Fruit fly (Drosophila melanogaster) whole organism, embryonic: Measurements from ENCODE around the gene Takl2.

Experiments used
- Adf1 ChIP-seq: fragments of 200-800 bp; sonication (Bioruptor generic); IDR thresholded peaks from 2 replicates; pipeline ENCODE4 v1.3.6; 2022; ENCODE audit warnings: missing biosample characterization, missing genetic modification characterization
- Antp ChIP-seq: fragments of 200-800 bp; sonication (Bioruptor generic); optimal IDR thresholded peaks from 3 replicates; lab custom pipeline; 2016; ENCODE audit warnings: missing biosample characterization, missing genetic modification characterization
- Blimp-1 ChIP-seq: fragments of 200-800 bp; sonication (Bioruptor generic); optimal IDR thresholded peaks from 3 replicates; lab custom pipeline; 2018; ENCODE audit warnings: missing biosample characterization, missing genetic modification characterization, mild to moderate bottlenecking, moderate library complexity, missing genetic modification reagents
- BtbVII ChIP-seq: fragments of 200-800 bp; sonication (Bioruptor generic); optimal IDR thresholded peaks from 3 replicates; lab custom pipeline; 2017; ENCODE audit warnings: missing biosample characterization, mild to moderate bottlenecking, missing genetic modification characterization
- CG10431 ChIP-seq: fragments of 200-800 bp; sonication (Bioruptor generic); optimal IDR thresholded peaks from 3 replicates; lab custom pipeline; 2018; ENCODE audit warnings: missing biosample characterization, mild to moderate bottlenecking, missing genetic modification characterization
- CG10462 ChIP-seq: fragments of 200-800 bp; sonication (Bioruptor generic); optimal IDR thresholded peaks from 2 replicates; lab custom pipeline; 2016; ENCODE audit warnings: missing biosample characterization, missing genetic modification characterization
- CG11085 ChIP-seq: fragments of 200-800 bp; sonication (Bioruptor generic); IDR thresholded peaks from 2 replicates; pipeline ENCODE4 v1.3.6; 2022; ENCODE audit warnings: missing biosample characterization, missing genetic modification characterization
- CG11247 ChIP-seq: fragments of 200-800 bp; sonication (Bioruptor generic); IDR thresholded peaks from 2 replicates; pipeline ENCODE4 v1.3.6; 2022; ENCODE audit warnings: missing biosample characterization, missing genetic modification characterization
- CG12659 ChIP-seq: fragments of 200-800 bp; sonication (Bioruptor generic); optimal IDR thresholded peaks from 3 replicates; lab custom pipeline; 2017; ENCODE audit warnings: mild to moderate bottlenecking, missing biosample characterization, missing genetic modification reagents, missing genetic modification characterization
- CG13624 ChIP-seq: fragments of 200-800 bp; sonication (Bioruptor generic); optimal IDR thresholded peaks from 2 replicates; lab custom pipeline; 2016; ENCODE audit warnings: missing biosample characterization, missing genetic modification characterization
- CG13894 ChIP-seq: fragments of 200-800 bp; sonication (Bioruptor generic); optimal IDR thresholded peaks from 3 replicates; lab custom pipeline; 2018; ENCODE audit warnings: missing biosample characterization, mild to moderate bottlenecking, missing genetic modification characterization, moderate library complexity
- CG1603 ChIP-seq: fragments of 200-800 bp; sonication (Bioruptor generic); optimal IDR thresholded peaks from 2 replicates; lab custom pipeline; 2019; ENCODE audit warnings: missing biosample characterization, mild to moderate bottlenecking, missing genetic modification characterization, moderate library complexity
- CG17359 ChIP-seq: fragments of 200-800 bp; sonication (Bioruptor generic); optimal IDR thresholded peaks from 3 replicates; lab custom pipeline; 2018; ENCODE audit warnings: missing biosample characterization, mild to moderate bottlenecking, missing genetic modification characterization, moderate library complexity
- CG2129 ChIP-seq: fragments of 200-800 bp; sonication (Bioruptor generic); IDR thresholded peaks from 2 replicates; pipeline ENCODE4 v1.3.6; 2022; ENCODE audit warnings: missing biosample characterization, missing genetic modification characterization; ENCODE audit not compliant: partially characterized antibody
- CG2889 ChIP-seq: fragments of 200-800 bp; sonication (Bioruptor generic); IDR thresholded peaks from 3 replicates; pipeline ENCODE4 v1.3.6; 2022; ENCODE audit warnings: missing biosample characterization, missing genetic modification characterization
- CG30403 ChIP-seq: fragments of 200-800 bp; sonication (Bioruptor generic); optimal IDR thresholded peaks from 3 replicates; lab custom pipeline; 2016; ENCODE audit warnings: missing biosample characterization, missing genetic modification characterization
- CG3065 ChIP-seq: fragments of 200-800 bp; sonication (Bioruptor generic); optimal IDR thresholded peaks from 2 replicates; lab custom pipeline; 2016; ENCODE audit warnings: missing biosample characterization, missing genetic modification characterization
- CG31365 ChIP-seq: fragments of 200-800 bp; sonication (Bioruptor generic); optimal IDR thresholded peaks from 2 replicates; lab custom pipeline; 2018; ENCODE audit warnings: missing biosample characterization, mild to moderate bottlenecking, missing genetic modification characterization
- CG33213 ChIP-seq: fragments of 200-800 bp; sonication (Bioruptor generic); optimal IDR thresholded peaks from 3 replicates; lab custom pipeline; 2016; ENCODE audit warnings: missing biosample characterization, missing genetic modification characterization
- CG34422 ChIP-seq: fragments of 200-800 bp; sonication (Bioruptor generic); IDR thresholded peaks from 3 replicates; pipeline ENCODE4 v1.3.6; 2022; ENCODE audit warnings: missing biosample characterization, missing genetic modification characterization
- CG3847 ChIP-seq: fragments of 200-800 bp; sonication (Bioruptor generic); IDR thresholded peaks from 2 replicates; pipeline ENCODE4 v1.3.6; 2022; ENCODE audit warnings: missing biosample characterization, missing genetic modification characterization
- CG4328 ChIP-seq: fragments of 200-800 bp; sonication (Bioruptor generic); optimal IDR thresholded peaks from 3 replicates; lab custom pipeline; 2017; ENCODE audit warnings: missing biosample characterization, missing genetic modification reagents, missing genetic modification characterization
- CG7372 ChIP-seq: fragments of 200-800 bp; sonication (Bioruptor generic); IDR thresholded peaks from 2 replicates; pipeline ENCODE4 v1.3.6; 2022; ENCODE audit warnings: missing biosample characterization, missing genetic modification characterization
- CG7556 ChIP-seq: fragments of 200-800 bp; sonication (Bioruptor generic); optimal IDR thresholded peaks from 2 replicates; lab custom pipeline; 2017; ENCODE audit warnings: missing biosample characterization, mild to moderate bottlenecking, missing genetic modification characterization
- CG7928 ChIP-seq: fragments of 200-800 bp; sonication (Bioruptor generic); optimal IDR thresholded peaks from 2 replicates; lab custom pipeline; 2017; ENCODE audit warnings: missing biosample characterization, mild to moderate bottlenecking, missing genetic modification characterization
- HmgD ChIP-seq: fragments of 200-800 bp; sonication (Bioruptor generic); optimal IDR thresholded peaks from 3 replicates; lab custom pipeline; 2016; ENCODE audit warnings: missing biosample characterization, missing genetic modification characterization
- NC2α ChIP-seq: fragments of 200-800 bp; sonication (Bioruptor generic); optimal IDR thresholded peaks from 2 replicates; lab custom pipeline; 2016; ENCODE audit warnings: missing biosample characterization, missing genetic modification characterization
- Nf-YC ChIP-seq: fragments of 200-800 bp; optimal IDR thresholded peaks from 3 replicates; lab custom pipeline; 2019; ENCODE audit warnings: missing biosample characterization, mild to moderate bottlenecking, missing genetic modification characterization, moderate library complexity
- Opbp ChIP-seq: fragments of 200-800 bp; sonication (Bioruptor generic); IDR thresholded peaks from 3 replicates; pipeline ENCODE4 v1.3.6; 2022; ENCODE audit warnings: missing biosample characterization, missing genetic modification characterization; ENCODE audit not compliant: partially characterized antibody
- Pdp1 ChIP-seq, 2 experiments: fragments of 200-800 bp; sonication (Bioruptor generic); optimal IDR thresholded peaks; 3 replicates each; lab custom pipeline; 2016; ENCODE audit warnings: missing biosample characterization in 2 of 2, missing genetic modification characterization in 2 of 2, mild to moderate bottlenecking in 1 of 2, moderate library complexity in 1 of 2
- Spps ChIP-seq: fragments of 200-800 bp; sonication (Bioruptor generic); optimal IDR thresholded peaks from 2 replicates; lab custom pipeline; 2018; ENCODE audit warnings: missing biosample characterization, mild to moderate bottlenecking, missing genetic modification characterization
- Trl ChIP-seq, 3 experiments: fragments of >200 bp in 2 of 3; fragments of 200-800 bp in 1 of 3; sonication (Bioruptor generic) in 1 of 3; optimal IDR thresholded peaks; 2 replicates in 1 of 3; 3 replicates in 2 of 3; lab custom pipeline; 2016 to 2017; ENCODE audit warnings: missing biosample characterization in 1 of 3, missing genetic modification characterization in 1 of 3
- Xrp1 ChIP-seq: fragments of 200-800 bp; sonication (Bioruptor generic); IDR thresholded peaks from 2 replicates; pipeline ENCODE4 v1.3.6; 2022; ENCODE audit warnings: missing biosample characterization, missing genetic modification characterization
- cg ChIP-seq: fragments of 200-800 bp; sonication (Bioruptor generic); optimal IDR thresholded peaks from 3 replicates; lab custom pipeline; 2019; ENCODE audit warnings: missing biosample characterization, mild to moderate bottlenecking, missing genetic modification characterization, moderate library complexity
- chn ChIP-seq: fragments of 200-800 bp; sonication (Bioruptor generic); optimal IDR thresholded peaks from 2 replicates; lab custom pipeline; 2016; ENCODE audit warnings: missing biosample characterization, missing genetic modification characterization
- dmrt99B ChIP-seq: fragments of 200-800 bp; sonication (Bioruptor generic); optimal IDR thresholded peaks from 2 replicates; lab custom pipeline; 2018; ENCODE audit warnings: missing biosample characterization, mild to moderate bottlenecking, missing genetic modification characterization, moderate library complexity
- her ChIP-seq: fragments of 200-800 bp; sonication (Bioruptor generic); optimal IDR thresholded peaks from 2 replicates; lab custom pipeline; 2016; ENCODE audit warnings: missing biosample characterization, missing genetic modification characterization
- hkb ChIP-seq, 2 experiments: fragments of 200-800 bp in 1 of 2; fragments of >200 bp in 1 of 2; sonication (Bioruptor generic) in 1 of 2; IDR thresholded peaks in 1 of 2; optimal IDR thresholded peaks in 1 of 2; 2 replicates each; pipeline versions ENCODE4 v1.3.6 to Lab custom; 2017 to 2022; ENCODE audit warnings: missing biosample characterization in 1 of 2, missing genetic modification characterization in 1 of 2
- klu ChIP-seq: fragments of 200-800 bp; sonication (Bioruptor generic); IDR thresholded peaks from 2 replicates; pipeline ENCODE4 v1.3.6; 2022; ENCODE audit warnings: missing biosample characterization, missing genetic modification characterization
- kni ChIP-seq: fragments of 200-800 bp; sonication (Bioruptor generic); optimal IDR thresholded peaks from 3 replicates; lab custom pipeline; 2017; ENCODE audit warnings: mild to moderate bottlenecking, missing biosample characterization, missing genetic modification reagents, missing genetic modification characterization
- maf-S ChIP-seq: fragments of 200-800 bp; sonication (Bioruptor generic); optimal IDR thresholded peaks from 2 replicates; lab custom pipeline; 2016; ENCODE audit warnings: missing biosample characterization, missing genetic modification characterization
- mirr ChIP-seq: fragments of 200-800 bp; sonication (Bioruptor generic); optimal IDR thresholded peaks from 3 replicates; lab custom pipeline; 2018; ENCODE audit warnings: missing biosample characterization, mild to moderate bottlenecking, missing genetic modification characterization
- p53 ChIP-seq: fragments of 200-800 bp; sonication (Bioruptor generic); optimal IDR thresholded peaks from 2 replicates; lab custom pipeline; 2016; ENCODE audit warnings: missing biosample characterization, missing genetic modification characterization
- phol ChIP-seq: fragments of 200-800 bp; sonication (Bioruptor generic); optimal IDR thresholded peaks from 3 replicates; lab custom pipeline; 2018; ENCODE audit warnings: missing biosample characterization, mild to moderate bottlenecking, missing genetic modification characterization, moderate library complexity
- sens ChIP-seq: fragments of 200-800 bp; sonication (Bioruptor generic); peaks from one replicate; lab custom pipeline; 2016; ENCODE audit warnings: missing biosample characterization, missing genetic modification characterization
- sim ChIP-seq: fragments of 200-800 bp; sonication (Bioruptor generic); IDR thresholded peaks from 2 replicates; pipeline ENCODE4 v1.3.6; 2022; ENCODE audit warnings: missing biosample characterization, missing genetic modification characterization
- tna ChIP-seq: fragments of 200-800 bp; sonication (Bioruptor generic); IDR thresholded peaks from 2 replicates; pipeline ENCODE4 v1.3.6; 2022; ENCODE audit warnings: missing biosample characterization, missing genetic modification characterization; ENCODE audit not compliant: partially characterized antibody
- ttk ChIP-seq: fragments of 200-800 bp; sonication (Bioruptor generic); IDR thresholded peaks from 2 replicates; pipeline ENCODE4 v2.1.2; 2022; ENCODE audit warnings: missing biosample characterization, missing genetic modification characterization
- unpg ChIP-seq: fragments of 200-800 bp; sonication (Bioruptor generic); optimal IDR thresholded peaks from 3 replicates; lab custom pipeline; 2018; ENCODE audit warnings: missing biosample characterization, mild to moderate bottlenecking, missing genetic modification characterization, moderate library complexity
- zfh2 ChIP-seq: fragments of 200-800 bp; sonication (Bioruptor generic); optimal IDR thresholded peaks from 2 replicates; lab custom pipeline; 2016; ENCODE audit warnings: missing biosample characterization, missing genetic modification characterization

Gene Takl2

dm6 chr3R:22732995-22733394, 656 bp downstream of the Takl2 start:
- TF ChIP-seq sim (no peak), CG10462 (GFP tag; lab: Kevin White, UChicago) (no peak), CG7928 (GFP tag; lab: Kevin White, UChicago) (no peak), unpg (GFP tag; lab: Kevin White, UChicago) (no peak), Nf-YC (tag; lab: Kevin White, UChicago) (no peak), CG17359 (tag; lab: Kevin White, UChicago) (no peak), Trl (optimal IDR thresholded peaks at IDR 0.05; lab: Kevin White, UChicago) (peak; percentile 58 to 66), Trl (GFP tag; optimal IDR thresholded peaks at IDR 0.05; lab: Kevin White, UChicago) (no peak), Opbp (GFP tag; lab: Robert Waterston, UW) (no peak), CG2889 (GFP tag; lab: Robert Waterston, UW) (no peak), CG7556 (no peak), Adf1 (GFP tag; lab: Robert Waterston, UW) (no peak), tna (GFP tag; lab: Robert Waterston, UW) (0 out of 2 replicates have a peak, but pooled peaks have one; percentile 17), maf-S (no peak), Spps (no peak), cg (GFP tag; lab: Kevin White, UChicago) (peak; percentile 53), Blimp-1 (GFP tag; lab: Kevin White, UChicago) (no peak), CG4328 (no peak), mirr (GFP tag; lab: Kevin White, UChicago) (no peak), hkb (optimal IDR thresholded peaks at IDR 0.05; lab: Kevin White, UChicago) (no peak), hkb (GFP tag; IDR thresholded peaks at IDR 0.05; lab: Robert Waterston, UW) (no peak)

- TF ChIP-seq p53 (GFP tag; lab: Kevin White, UChicago) (no peak), BtbVII (GFP tag; lab: Kevin White, UChicago) (no peak), HmgD (GFP tag; lab: Kevin White, UChicago) (no peak), CG13894 (no peak), Antp (GFP tag; lab: Kevin White, UChicago) (no peak), CG33213 (GFP tag; lab: Kevin White, UChicago) (no peak), Pdp1 (GFP tag; optimal IDR thresholded peaks at IDR 0.05; lab: Kevin White, UChicago) (peak in 1 of 2 experiments; percentile 9), CG2129 (no peak), Spps (no peak), CG3065 (GFP tag; lab: Kevin White, UChicago) (no peak), CG3847 (GFP tag; lab: Robert Waterston, UW) (no peak), kni (GFP tag; lab: Kevin White, UChicago) (no peak), chn (GFP tag; lab: Kevin White, UChicago) (no peak), CG13624 (GFP tag; lab: Kevin White, UChicago) (peak; percentile 2), CG12659 (GFP tag; lab: Kevin White, UChicago) (no peak), ttk (GFP tag; lab: Robert Waterston, UW) (peak; percentile 45; the same call in 1 of the 2 replicates), her (GFP tag; lab: Kevin White, UChicago) (no peak), CG31365 (tag; lab: Kevin White, UChicago) (no peak), dmrt99B (tag; lab: Kevin White, UChicago) (no peak), Xrp1 (peak; percentile 61; the same call in 1 of the 2 replicates), CG10431 (no peak), NC2α (no peak), CG11247 (0 out of 2 replicates have a peak, but pooled peaks have one; percentile 27), sens (GFP tag; lab: Kevin White, UChicago) (peak; percentile 22), CG30403 (peak; percentile 14), klu (GFP tag; lab: Robert Waterston, UW) (peak; percentile 42; the same call in 1 of the 2 replicates), zfh2 (GFP tag; lab: Kevin White, UChicago) (no peak), CG34422 (no peak), CG1603 (peak; percentile 30), phol (peak; percentile 19), CG11085 (GFP tag; lab: Robert Waterston, UW) (no peak), CG7372 (GFP tag; lab: Robert Waterston, UW) (no peak)
Measured at dm6 chr3R:22727857-22728256, 5.8 kb downstream of the Takl2 start.
